Worm (Caenorhabditis elegans): ENCODE data around the gene del-5.

DNA sequence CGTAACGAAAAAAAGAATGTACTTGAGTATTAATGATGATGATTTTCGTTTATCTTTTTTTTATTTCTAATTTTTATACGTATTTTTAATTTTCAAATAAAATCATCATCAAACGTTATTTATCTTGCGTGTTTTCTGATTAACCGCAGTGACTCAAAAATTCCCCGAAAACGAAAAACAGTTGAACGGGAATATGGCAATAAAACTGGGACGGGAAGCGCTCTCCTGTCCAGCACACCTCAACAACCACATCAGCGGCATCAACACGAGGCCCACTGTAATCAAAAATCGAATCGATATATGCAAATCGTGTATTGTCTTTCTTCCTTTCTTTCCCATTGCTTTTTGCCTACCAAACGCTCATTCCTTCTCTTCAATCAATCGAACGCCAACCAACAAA lies 48.8 kb downstream of the del-5 start, which contains the start of gene K09C8.2:
- TF ChIP-seq unc-130 (GFP tag; optimal IDR thresholded peaks at IDR 0.05) (no peak), hmg-1.1 (GFP tag; IDR thresholded peaks at IDR 0.05) (no peak), unc-39 (tag; optimal IDR thresholded peaks at IDR 0.05) (no peak), pha-4 (GFP tag; IDR thresholded peaks at IDR 0.05) (no peak), pha-4 (tag; optimal IDR thresholded peaks at IDR 0.05) (no peak), Y48G9A.11 (GFP tag; IDR thresholded peaks at IDR 0.05) (no peak), zip-2 (tag; optimal IDR thresholded peaks at IDR 0.05) (no peak), ceh-82 (tag; optimal IDR thresholded peaks at IDR 0.05) (no peak), nhr-77 (tag; optimal IDR thresholded peaks at IDR 0.05) (no peak), ama-1 (optimal IDR thresholded peaks at IDR 0.05) (no peak), nhr-11 (tag; optimal IDR thresholded peaks at IDR 0.05) (no peak), snpc-4 (tag; optimal IDR thresholded peaks at IDR 0.05) (no peak), zfp-3 (GFP tag; conservative IDR thresholded peaks at IDR 0.05) (no peak), rbr-2 (tag; optimal IDR thresholded peaks at IDR 0.05) (no peak)

All from whole organism, L4 larva.